Worm (Caenorhabditis elegans) whole organism, L4/young adult: ENCODE measurements around the gene efa-6.

Experiments
- W03F9.2 ChIP-seq: fragments of 150-350 bp; optimal IDR thresholded peaks from 2 replicates; lab custom pipeline; 2014; ENCODE audit warnings: missing biosample characterization, missing genetic modification characterization
- him-1 ChIP-seq: sonication (generic microtip); optimal IDR thresholded peaks from 2 replicates; lab custom pipeline; 2016; ENCODE audit warnings: missing genotype, missing genetic modification reagents, missing genetic modification characterization, missing compliant biosample characterization

ce11 chrIV:12571047-12571446, 43.5 kb downstream of the efa-6 start, which contains the start of gene K08E7.4:
- TF ChIP-seq him-1 (tag; lab: Kevin White, UChicago) (no peak), W03F9.2 (tag; lab: Kevin White, UChicago) (no peak)
